Fruit fly (Drosophila melanogaster) whole organism, embryonic: ENCODE data around the gene TyrRII.

Source experiments
- B-H1 ChIP-seq: fragments of 200-800 bp; sonication (Bioruptor generic); IDR thresholded peaks from 3 replicates; pipeline ENCODE4 v1.3.6; 2022; ENCODE audit warnings: missing biosample characterization, missing genetic modification characterization
- CG10979 ChIP-seq: fragments of 200-800 bp; sonication (Bioruptor generic); optimal IDR thresholded peaks from 2 replicates; lab custom pipeline; 2018; ENCODE audit warnings: missing biosample characterization, mild to moderate bottlenecking, missing genetic modification characterization, moderate library complexity
- CG11247 ChIP-seq: fragments of 200-800 bp; sonication (Bioruptor generic); IDR thresholded peaks from 2 replicates; pipeline ENCODE4 v1.3.6; 2022; ENCODE audit warnings: missing biosample characterization, missing genetic modification characterization
- CG11398 ChIP-seq: fragments of 200-800 bp; sonication (Bioruptor generic); optimal IDR thresholded peaks from 2 replicates; lab custom pipeline; 2016; ENCODE audit warnings: missing biosample characterization, missing genetic modification characterization
- CG12744 ChIP-seq: fragments of 200-800 bp; sonication (Bioruptor generic); optimal IDR thresholded peaks from 2 replicates; lab custom pipeline; 2016; ENCODE audit warnings: missing biosample characterization, missing genetic modification characterization
- CG12769 ChIP-seq: fragments of 200-800 bp; sonication (Bioruptor generic); optimal IDR thresholded peaks from 2 replicates; lab custom pipeline; 2019; ENCODE audit warnings: missing biosample characterization, mild to moderate bottlenecking, missing genetic modification characterization, moderate library complexity
- CG13287 ChIP-seq: fragments of 200-800 bp; sonication (Bioruptor generic); IDR thresholded peaks from 2 replicates; pipeline ENCODE4 v1.3.6; 2022; ENCODE audit warnings: missing biosample characterization, missing genetic modification characterization; ENCODE audit not compliant: partially characterized antibody
- CG15479 ChIP-seq: fragments of 200-800 bp; sonication (Bioruptor generic); optimal IDR thresholded peaks from 3 replicates; lab custom pipeline; 2019; ENCODE audit warnings: missing biosample characterization, mild to moderate bottlenecking, missing genetic modification characterization, moderate library complexity
- CG16863 ChIP-seq: fragments of 200-800 bp; sonication (Bioruptor generic); optimal IDR thresholded peaks from 3 replicates; lab custom pipeline; 2016; ENCODE audit warnings: missing biosample characterization, missing genetic modification characterization
- CG2129 ChIP-seq: fragments of 200-800 bp; sonication (Bioruptor generic); IDR thresholded peaks from 2 replicates; pipeline ENCODE4 v1.3.6; 2022; ENCODE audit warnings: missing biosample characterization, missing genetic modification characterization; ENCODE audit not compliant: partially characterized antibody
- CG30020 ChIP-seq: fragments of 200-800 bp; optimal IDR thresholded peaks from 2 replicates; lab custom pipeline; 2019; ENCODE audit warnings: missing biosample characterization, mild to moderate bottlenecking, missing genetic modification characterization, moderate library complexity
- CG4360 ChIP-seq: fragments of 200-800 bp; sonication (Bioruptor generic); IDR thresholded peaks from 2 replicates; pipeline ENCODE4 v1.3.6; 2022; ENCODE audit warnings: missing biosample characterization, missing genetic modification characterization
- CG4707 ChIP-seq: fragments of 200-800 bp; sonication (Bioruptor generic); optimal IDR thresholded peaks from 2 replicates; lab custom pipeline; 2018; ENCODE audit warnings: missing biosample characterization, mild to moderate bottlenecking, missing genetic modification characterization, moderate library complexity
- CG4854 ChIP-seq: fragments of 200-800 bp; sonication (Bioruptor generic); optimal IDR thresholded peaks from 2 replicates; lab custom pipeline; 2016; ENCODE audit warnings: missing biosample characterization, missing genetic modification characterization, inconsistent platforms
- CG5180 ChIP-seq: fragments of 200-800 bp; sonication (Bioruptor generic); optimal IDR thresholded peaks from 3 replicates; lab custom pipeline; 2017; ENCODE audit warnings: missing biosample characterization, missing genetic modification characterization, mild to moderate bottlenecking, moderate library complexity, missing genetic modification reagents
- CG7271 ChIP-seq: fragments of 200-800 bp; sonication (Bioruptor generic); optimal IDR thresholded peaks from 2 replicates; lab custom pipeline; 2018; ENCODE audit warnings: missing biosample characterization, mild to moderate bottlenecking, missing genetic modification characterization, moderate library complexity
- CG9932 ChIP-seq: fragments of 200-800 bp; sonication (Bioruptor generic); IDR thresholded peaks from 2 replicates; pipeline ENCODE4 v1.3.6; 2022; ENCODE audit warnings: missing biosample characterization, missing genetic modification characterization
- D ChIP-seq, 2 experiments: fragments of 200-800 bp in 1 of 2; fragments of >200 bp in 1 of 2; sonication (Bioruptor generic) in 1 of 2; optimal IDR thresholded peaks; 2 replicates in 1 of 2; 3 replicates in 1 of 2; lab custom pipeline; 2017; ENCODE audit warnings: mild to moderate bottlenecking in 1 of 2, missing biosample characterization in 1 of 2, missing genetic modification characterization in 1 of 2, missing genetic modification reagents in 1 of 2
- Deaf1 ChIP-seq: fragments of 200-800 bp; optimal IDR thresholded peaks from 3 replicates; lab custom pipeline; 2019; ENCODE audit warnings: missing biosample characterization, mild to moderate bottlenecking, missing genetic modification characterization, moderate library complexity
- Dek ChIP-seq: fragments of 200-800 bp; sonication (Bioruptor generic); optimal IDR thresholded peaks from 3 replicates; lab custom pipeline; 2019; ENCODE audit warnings: missing biosample characterization, mild to moderate bottlenecking, missing genetic modification characterization, moderate library complexity
- Ets65A ChIP-seq: fragments of 200-800 bp; sonication (Bioruptor generic); peaks from one replicate; lab custom pipeline; 2016; ENCODE audit warnings: missing biosample characterization, missing genetic modification characterization
- Fer1 ChIP-seq: fragments of 200-800 bp; sonication (Bioruptor generic); optimal IDR thresholded peaks from 2 replicates; lab custom pipeline; 2017; ENCODE audit warnings: missing biosample characterization, mild to moderate bottlenecking, missing genetic modification characterization
- Fer3 ChIP-seq: fragments of 200-800 bp; sonication (Bioruptor generic); optimal IDR thresholded peaks from 2 replicates; lab custom pipeline; 2018; ENCODE audit warnings: missing biosample characterization, mild to moderate bottlenecking, missing genetic modification characterization, moderate library complexity
- Gsc ChIP-seq: fragments of 200-800 bp; sonication (Bioruptor generic); IDR thresholded peaks from 2 replicates; pipeline ENCODE4 v1.3.6; 2022; ENCODE audit warnings: missing biosample characterization, missing genetic modification characterization
- HLH54F ChIP-seq: fragments of 200-800 bp; sonication (Bioruptor generic); optimal IDR thresholded peaks from 3 replicates; lab custom pipeline; 2016; ENCODE audit warnings: missing biosample characterization, missing genetic modification characterization
- HLHmδ ChIP-seq: fragments of 200-800 bp; sonication (Bioruptor generic); optimal IDR thresholded peaks from 2 replicates; lab custom pipeline; 2018; ENCODE audit warnings: missing biosample characterization, mild to moderate bottlenecking, missing genetic modification characterization, moderate library complexity
- Lhr ChIP-seq: fragments of 200-800 bp; sonication (Bioruptor generic); optimal IDR thresholded peaks from 3 replicates; lab custom pipeline; 2017; ENCODE audit warnings: mild to moderate bottlenecking, missing biosample characterization, missing genetic modification reagents, missing genetic modification characterization
- Lim3 ChIP-seq: fragments of 200-800 bp; sonication (Bioruptor generic); IDR thresholded peaks from 2 replicates; pipeline ENCODE4 v1.3.6; 2022; ENCODE audit warnings: missing biosample characterization, missing genetic modification characterization
- Med ChIP-seq: fragments of 200-800 bp; sonication (Bioruptor generic); peaks from one replicate; lab custom pipeline; 2016; ENCODE audit warnings: missing biosample characterization, missing genetic modification characterization, mild to moderate bottlenecking, inconsistent platforms, moderate library complexity
- bcd ChIP-seq: fragments of 200-800 bp; sonication (Bioruptor generic); optimal IDR thresholded peaks from 2 replicates; lab custom pipeline; 2017; ENCODE audit warnings: missing biosample characterization, mild to moderate bottlenecking, missing genetic modification characterization
- cwo ChIP-seq: fragments of 200-800 bp; sonication (Bioruptor generic); optimal IDR thresholded peaks from 3 replicates; lab custom pipeline; 2017; ENCODE audit warnings: missing biosample characterization, missing genetic modification characterization, mild to moderate bottlenecking, moderate library complexity, missing genetic modification reagents
- ftz-f1 ChIP-seq: fragments of 200-800 bp; sonication (Bioruptor generic); optimal IDR thresholded peaks from 2 replicates; lab custom pipeline; 2016; ENCODE audit warnings: missing biosample characterization, missing genetic modification characterization
- gcm ChIP-seq: fragments of 200-800 bp; sonication (Bioruptor generic); optimal IDR thresholded peaks from 2 replicates; lab custom pipeline; 2019; ENCODE audit warnings: missing biosample characterization, mild to moderate bottlenecking, missing genetic modification characterization, moderate library complexity
- gt ChIP-seq: fragments of 200-800 bp; sonication (Bioruptor generic); IDR thresholded peaks from 2 replicates; pipeline ENCODE4 v1.3.6; 2022; ENCODE audit warnings: missing biosample characterization, missing genetic modification characterization
- hkb ChIP-seq, 2 experiments: fragments of 200-800 bp in 1 of 2; fragments of >200 bp in 1 of 2; sonication (Bioruptor generic) in 1 of 2; IDR thresholded peaks in 1 of 2; optimal IDR thresholded peaks in 1 of 2; 2 replicates each; pipeline versions ENCODE4 v1.3.6 to Lab custom; 2017 to 2022; ENCODE audit warnings: missing biosample characterization in 1 of 2, missing genetic modification characterization in 1 of 2
- knrl ChIP-seq: fragments of 200-800 bp; sonication (Bioruptor generic); IDR thresholded peaks from 3 replicates; pipeline ENCODE4 v1.3.6; 2022; ENCODE audit warnings: missing biosample characterization, missing genetic modification characterization; ENCODE audit not compliant: partially characterized antibody
- mam ChIP-seq: fragments of 200-800 bp; sonication (Bioruptor generic); optimal IDR thresholded peaks from 3 replicates; lab custom pipeline; 2016; ENCODE audit warnings: missing biosample characterization, missing genetic modification characterization
- onecut ChIP-seq: fragments of 200-800 bp; sonication (Bioruptor generic); IDR thresholded peaks from 2 replicates; pipeline ENCODE4 v1.3.6; 2022; ENCODE audit warnings: missing biosample characterization, missing genetic modification characterization
- schlank ChIP-seq: fragments of 200-800 bp; sonication (Bioruptor generic); optimal IDR thresholded peaks from 2 replicates; lab custom pipeline; 2018; ENCODE audit warnings: missing biosample characterization, mild to moderate bottlenecking, missing genetic modification characterization
- sob ChIP-seq: fragments of 200-800 bp; sonication (Bioruptor generic); IDR thresholded peaks from 2 replicates; pipeline ENCODE4 v1.3.6; 2022; ENCODE audit warnings: missing biosample characterization, missing genetic modification characterization
- tin ChIP-seq: fragments of 200-800 bp; sonication (Bioruptor generic); optimal IDR thresholded peaks from 3 replicates; lab custom pipeline; 2016; ENCODE audit warnings: missing biosample characterization, missing genetic modification characterization
- tll ChIP-seq, 2 experiments: fragments of 200-800 bp in 1 of 2; fragments of >200 bp in 1 of 2; sonication (Bioruptor generic) in 1 of 2; optimal IDR thresholded peaks; 2 replicates each; lab custom pipeline; 2017 to 2019; ENCODE audit warnings: missing biosample characterization in 2 of 2, missing genetic modification characterization in 2 of 2, mild to moderate bottlenecking in 1 of 2, moderate library complexity in 1 of 2
- tup ChIP-seq: fragments of 200-800 bp; sonication (Bioruptor generic); optimal IDR thresholded peaks from 2 replicates; lab custom pipeline; 2016; ENCODE audit warnings: missing biosample characterization, mild to moderate bottlenecking, missing genetic modification characterization, moderate library complexity
- usp ChIP-seq: fragments of >200 bp; optimal IDR thresholded peaks from 2 replicates; lab custom pipeline; 2017; ENCODE audit warnings: missing biosample characterization, missing genetic modification characterization

Gene TyrRII

DNA sequence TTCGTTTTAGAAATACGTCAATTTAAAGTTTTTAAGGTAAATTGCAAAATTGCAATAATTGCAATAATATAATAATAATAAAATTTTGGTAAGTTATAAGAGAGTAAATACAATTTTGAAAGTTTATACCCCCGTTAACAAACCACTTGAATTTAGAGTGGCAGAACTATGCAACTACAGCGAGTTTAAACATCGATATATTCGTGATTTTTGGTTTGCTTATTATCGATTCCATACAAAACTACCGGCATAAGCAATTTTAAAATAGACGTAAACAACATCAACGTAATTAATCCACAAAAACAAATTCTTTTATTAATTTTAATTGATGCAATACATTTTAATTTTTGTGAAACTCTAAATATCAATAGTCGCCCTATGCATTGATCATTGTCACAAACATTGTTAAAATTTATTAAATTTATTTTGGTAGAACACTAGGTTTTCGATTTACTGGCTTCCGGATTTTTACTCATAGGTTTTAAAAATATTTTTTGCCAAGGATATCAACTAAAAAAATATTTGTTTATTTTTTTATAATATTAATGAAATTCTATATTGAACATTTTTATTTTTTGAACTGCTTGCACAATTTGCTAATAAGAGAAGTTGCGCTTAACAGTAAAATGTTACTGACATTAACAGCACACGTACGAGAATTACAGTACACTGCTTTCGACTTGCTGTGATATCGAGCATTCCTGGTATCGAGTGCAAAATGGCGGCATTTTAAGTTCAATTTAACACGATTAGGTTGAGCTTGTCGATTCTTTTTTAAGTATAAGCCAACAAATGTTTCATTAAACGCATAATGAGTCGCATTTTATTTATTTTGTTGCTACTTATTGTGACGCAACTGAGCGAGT lies 17.4 kb upstream of the TyrRII start, which contains the start of gene Pxt (continued):
- TF ChIP-seq CG4707, result no peak
- TF ChIP-seq HLHmδ, result no peak
- TF ChIP-seq CG7271 (tag; lab: Kevin White, UChicago), result no peak
- TF ChIP-seq CG13287, result no peak
- no peak for TF ChIP-seq Fer1
- TF ChIP-seq, all 482 proteins: peak for 32

DNA sequence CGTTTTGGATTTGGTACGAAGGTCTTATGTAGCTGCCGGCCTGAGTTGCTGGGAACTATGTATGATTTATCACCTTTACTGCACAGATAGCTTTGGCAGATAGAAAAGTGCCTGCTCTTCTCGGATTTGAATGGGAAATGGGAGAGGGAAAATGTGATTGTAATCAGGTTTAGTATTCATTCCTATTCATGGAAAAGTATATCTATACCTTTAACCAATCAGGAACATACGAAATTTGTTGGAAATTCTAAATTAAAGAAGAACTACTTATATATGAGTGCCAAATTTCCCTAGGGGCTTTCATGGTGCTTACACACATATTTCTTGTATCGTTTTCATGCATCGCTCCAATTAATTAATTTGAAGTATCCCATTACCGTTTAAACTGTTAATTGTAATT lies 11.4 kb upstream of the TyrRII start, which contains the start of gene Atg8b:
TSS of gene Atg8b (minus strand) at position 101 of the 400 bp plus-strand sequence.
- no peak for TF ChIP-seq CG11398

DNA sequence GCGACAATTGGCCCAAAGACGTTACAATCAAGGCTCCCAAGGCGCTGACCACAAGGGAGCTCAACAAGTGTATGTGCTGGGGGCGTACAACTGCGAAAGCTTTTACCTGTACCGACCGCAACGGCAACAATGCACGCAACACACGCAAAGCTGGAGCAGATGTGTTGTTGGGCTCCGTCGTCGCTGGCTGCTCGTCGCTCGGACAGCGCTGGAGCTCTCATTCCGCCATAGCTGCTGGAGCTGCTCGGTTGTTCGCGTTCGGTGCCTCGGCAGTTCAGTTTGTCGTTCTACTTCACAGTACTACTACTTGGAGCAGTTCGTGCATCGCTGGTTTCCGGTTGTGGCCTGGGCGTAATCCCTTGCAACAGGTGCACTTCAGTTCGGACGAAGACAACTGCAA lies 10.9 kb upstream of the TyrRII start, which contains the start of gene Lgr1:
TSS of gene Lgr1 (plus strand) at position 220 of the 400 bp plus-strand sequence.
- TF ChIP-seq CG15479 (GFP tag; lab: Kevin White, UChicago) (no peak), Ets65A (GFP tag; lab: Kevin White, UChicago) (peak; percentile 60), hkb (optimal IDR thresholded peaks at IDR 0.05; lab: Kevin White, UChicago) (no peak), hkb (GFP tag; IDR thresholded peaks at IDR 0.05; lab: Robert Waterston, UW) (no peak), CG2129 (no peak), HLH54F (GFP tag; lab: Kevin White, UChicago) (no peak), tup (GFP tag; lab: Kevin White, UChicago) (no peak), CG11247 (GFP tag; lab: Robert Waterston, UW) (0 out of 2 replicates have a peak, but pooled peaks have one; percentile 27), CG9932 (GFP tag; lab: Robert Waterston, UW) (peak; percentile 16; the same call in 1 of the 2 replicates), tin (GFP tag; lab: Kevin White, UChicago) (no peak), Lim3 (no peak), CG4360 (GFP tag; lab: Robert Waterston, UW) (0 out of 2 replicates have a peak, but pooled peaks have one; percentile 15), Dek (tag; lab: Kevin White, UChicago) (no peak), onecut (GFP tag; lab: Robert Waterston, UW) (no peak), Deaf1 (peak; percentile 52), Gsc (GFP tag; lab: Robert Waterston, UW) (no peak), schlank (tag; lab: Kevin White, UChicago) (no peak), B-H1 (GFP tag; lab: Robert Waterston, UW) (no peak), sob (0 out of 2 replicates have a peak, but pooled peaks have one; percentile 7), CG10979 (tag; lab: Kevin White, UChicago) (no peak), CG5180 (GFP tag; lab: Kevin White, UChicago) (peak; percentile 9), Med (GFP tag; lab: Kevin White, UChicago) (peak; percentile 52), CG12769 (tag; lab: Kevin White, UChicago) (no peak), tll (GFP tag; optimal IDR thresholded peaks at IDR 0.05; lab: Kevin White, UChicago) (no peak)
- TF ChIP-seq, all 482 proteins: peak for 8

DNA sequence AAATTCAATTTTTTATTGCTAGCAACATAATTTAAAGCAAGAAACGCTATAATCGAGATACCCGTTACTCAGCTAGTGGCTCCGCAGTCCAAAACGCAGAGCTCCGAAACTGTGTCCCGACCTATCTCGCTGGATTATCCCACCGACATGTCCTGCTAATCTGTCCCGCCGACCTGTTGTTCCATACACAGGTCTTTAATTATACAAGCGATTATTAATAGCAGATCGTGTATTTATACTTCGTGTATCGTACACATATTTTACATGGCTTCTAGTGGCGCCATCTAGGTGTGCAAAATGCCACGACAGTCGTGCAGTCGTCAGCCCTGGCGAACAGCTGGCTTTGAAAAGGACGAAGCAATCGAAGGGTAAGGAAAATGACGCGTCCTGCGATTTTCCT lies 3.1 kb upstream of the TyrRII start, which contains the start of gene CG14321:
TSS of gene CG14321 (plus strand) at position 338 of the 400 bp plus-strand sequence.
- TF ChIP-seq bcd (GFP tag; lab: Kevin White, UChicago) (no peak), CG16863 (no peak), knrl (GFP tag; lab: Robert Waterston, UW) (peak; percentile 55), gcm (GFP tag; lab: Kevin White, UChicago) (no peak), usp (no peak), CG4854 (GFP tag; lab: Kevin White, UChicago) (no peak), Lhr (GFP tag; lab: Kevin White, UChicago) (no peak), D (optimal IDR thresholded peaks at IDR 0.05; lab: Kevin White, UChicago) (peak; percentile 23), D (GFP tag; optimal IDR thresholded peaks at IDR 0.05; lab: Kevin White, UChicago) (no peak), mam (no peak), Fer3 (no peak), ftz-f1 (no peak), gt (GFP tag; lab: Robert Waterston, UW) (no peak), CG30020 (no peak), cwo (no peak), CG12744 (GFP tag; lab: Kevin White, UChicago) (no peak), CG12769 (tag; lab: Kevin White, UChicago) (no peak)
